Fruit fly (Drosophila melanogaster): ENCODE measurements around the gene NetA.

- TF ChIP-seq tai (GFP tag; optimal IDR thresholded peaks at IDR 0.05) (no peak), GATAd (GFP tag; optimal IDR thresholded peaks at IDR 0.05) (no peak), HLH106 (tag; optimal IDR thresholded peaks at IDR 0.05) (no peak), OdsH (GFP tag; optimal IDR thresholded peaks at IDR 0.05) (no peak), h (GFP tag; optimal IDR thresholded peaks at IDR 0.05) (no peak), psq (GFP tag; optimal IDR thresholded peaks at IDR 0.05) (no peak), pan (optimal IDR thresholded peaks at IDR 0.05) (no peak), Hr83 (GFP tag; optimal IDR thresholded peaks at IDR 0.05; ENCODE audit: poor library complexity, severe bottlenecking) (no peak)
Measured at dm6 chrX:14622179-14622578, 31.5 kb downstream of the NetA start.
